Fruit fly (Drosophila melanogaster) whole organism, embryonic: ENCODE results near the gene Pvr.

Experiments used
- Atf3 ChIP-seq: fragments of 200-800 bp; sonication (Bioruptor generic); optimal IDR thresholded peaks from 3 replicates; lab custom pipeline; 2016; ENCODE audit warnings: missing biosample characterization, missing genetic modification characterization
- Bteb2 ChIP-seq: fragments of 200-800 bp; sonication (Bioruptor generic); optimal IDR thresholded peaks from 2 replicates; lab custom pipeline; 2016; ENCODE audit warnings: missing biosample characterization, missing genetic modification characterization
- CG10979 ChIP-seq: fragments of 200-800 bp; sonication (Bioruptor generic); optimal IDR thresholded peaks from 2 replicates; lab custom pipeline; 2018; ENCODE audit warnings: missing biosample characterization, mild to moderate bottlenecking, missing genetic modification characterization, moderate library complexity
- CG13624 ChIP-seq: fragments of 200-800 bp; sonication (Bioruptor generic); optimal IDR thresholded peaks from 2 replicates; lab custom pipeline; 2016; ENCODE audit warnings: missing biosample characterization, missing genetic modification characterization
- CG13775 ChIP-seq: fragments of 200-800 bp; sonication (Bioruptor generic); optimal IDR thresholded peaks from 3 replicates; lab custom pipeline; 2017; ENCODE audit warnings: missing biosample characterization, mild to moderate bottlenecking, missing genetic modification characterization
- CG13894 ChIP-seq: fragments of 200-800 bp; sonication (Bioruptor generic); optimal IDR thresholded peaks from 3 replicates; lab custom pipeline; 2018; ENCODE audit warnings: missing biosample characterization, mild to moderate bottlenecking, missing genetic modification characterization, moderate library complexity
- CG1647 ChIP-seq: fragments of 200-800 bp; sonication (Bioruptor generic); optimal IDR thresholded peaks from 3 replicates; lab custom pipeline; 2016; ENCODE audit warnings: missing biosample characterization, missing genetic modification characterization
- CG18599 ChIP-seq: fragments of 200-800 bp; sonication (Bioruptor generic); optimal IDR thresholded peaks from 3 replicates; lab custom pipeline; 2017; ENCODE audit warnings: missing biosample characterization, missing genetic modification characterization, mild to moderate bottlenecking, moderate library complexity, missing genetic modification reagents
- CG4617 ChIP-seq: fragments of 200-800 bp; sonication (Bioruptor generic); optimal IDR thresholded peaks from 3 replicates; lab custom pipeline; 2016; ENCODE audit warnings: missing biosample characterization, missing genetic modification characterization, borderline replicate concordance
- CG4707 ChIP-seq: fragments of 200-800 bp; sonication (Bioruptor generic); optimal IDR thresholded peaks from 2 replicates; lab custom pipeline; 2018; ENCODE audit warnings: missing biosample characterization, mild to moderate bottlenecking, missing genetic modification characterization, moderate library complexity
- CG7556 ChIP-seq: fragments of 200-800 bp; sonication (Bioruptor generic); optimal IDR thresholded peaks from 2 replicates; lab custom pipeline; 2017; ENCODE audit warnings: missing biosample characterization, mild to moderate bottlenecking, missing genetic modification characterization
- Deaf1 ChIP-seq: fragments of 200-800 bp; optimal IDR thresholded peaks from 3 replicates; lab custom pipeline; 2019; ENCODE audit warnings: missing biosample characterization, mild to moderate bottlenecking, missing genetic modification characterization, moderate library complexity
- Drgx ChIP-seq: fragments of 200-800 bp; sonication (Bioruptor generic); IDR thresholded peaks from 2 replicates; pipeline ENCODE4 v1.3.6; 2022; ENCODE audit warnings: missing biosample characterization, missing genetic modification characterization
- Fer2 ChIP-seq: fragments of 200-800 bp; sonication (Bioruptor generic); optimal IDR thresholded peaks from 2 replicates; lab custom pipeline; 2018; ENCODE audit warnings: missing biosample characterization, mild to moderate bottlenecking, missing genetic modification characterization, moderate library complexity
- HLHmδ ChIP-seq: fragments of 200-800 bp; sonication (Bioruptor generic); optimal IDR thresholded peaks from 2 replicates; lab custom pipeline; 2018; ENCODE audit warnings: missing biosample characterization, mild to moderate bottlenecking, missing genetic modification characterization, moderate library complexity
- Hand ChIP-seq: fragments of 200-800 bp; sonication (Bioruptor generic); optimal IDR thresholded peaks from 2 replicates; lab custom pipeline; 2017; ENCODE audit warnings: mild to moderate bottlenecking, missing biosample characterization, missing genetic modification reagents, missing genetic modification characterization
- HmgZ ChIP-seq: fragments of 200-800 bp; sonication (Bioruptor generic); optimal IDR thresholded peaks from 2 replicates; lab custom pipeline; 2018; ENCODE audit warnings: missing biosample characterization, mild to moderate bottlenecking, missing genetic modification characterization
- Hmr ChIP-seq: fragments of 200-800 bp; sonication (Bioruptor generic); optimal IDR thresholded peaks from 3 replicates; lab custom pipeline; 2017; ENCODE audit warnings: mild to moderate bottlenecking, missing biosample characterization, missing genetic modification reagents, missing genetic modification characterization
- Myb ChIP-seq: fragments of 200-800 bp; sonication (Bioruptor generic); optimal IDR thresholded peaks from 2 replicates; lab custom pipeline; 2016; ENCODE audit warnings: missing biosample characterization, missing genetic modification characterization
- NC2β ChIP-seq: fragments of 200-800 bp; sonication (Bioruptor generic); optimal IDR thresholded peaks from 2 replicates; lab custom pipeline; 2016; ENCODE audit warnings: missing biosample characterization, missing genetic modification characterization
- Nf-YA ChIP-seq: fragments of 200-800 bp; sonication (Bioruptor generic); IDR thresholded peaks from 2 replicates; pipeline ENCODE4 v1.3.6; 2022; ENCODE audit warnings: missing biosample characterization, missing genetic modification characterization
- Nf-YB ChIP-seq: fragments of 200-800 bp; sonication (Bioruptor generic); optimal IDR thresholded peaks from 3 replicates; lab custom pipeline; 2019; ENCODE audit warnings: missing biosample characterization, mild to moderate bottlenecking, missing genetic modification characterization, moderate library complexity
- Ravus ChIP-seq: fragments of 200-800 bp; sonication (Bioruptor generic); IDR thresholded peaks from 2 replicates; pipeline ENCODE4 v1.3.6; 2022; ENCODE audit warnings: missing biosample characterization, missing genetic modification characterization
- Ssrp ChIP-seq: fragments of 200-800 bp; sonication (Bioruptor generic); optimal IDR thresholded peaks from 2 replicates; lab custom pipeline; 2018; ENCODE audit warnings: missing biosample characterization, mild to moderate bottlenecking, missing genetic modification characterization, moderate library complexity
- ap ChIP-seq: fragments of 200-800 bp; sonication (Bioruptor generic); IDR thresholded peaks from 2 replicates; pipeline ENCODE4 v1.3.6; 2022; ENCODE audit warnings: missing biosample characterization, missing genetic modification characterization
- ash1 ChIP-seq: fragments of 200-800 bp; sonication (Bioruptor generic); optimal IDR thresholded peaks from 2 replicates; lab custom pipeline; 2018; ENCODE audit warnings: missing biosample characterization, mild to moderate bottlenecking, missing genetic modification characterization
- bcd ChIP-seq: fragments of 200-800 bp; sonication (Bioruptor generic); optimal IDR thresholded peaks from 2 replicates; lab custom pipeline; 2017; ENCODE audit warnings: missing biosample characterization, mild to moderate bottlenecking, missing genetic modification characterization
- bowl ChIP-seq: fragments of 200-800 bp; sonication (Bioruptor generic); IDR thresholded peaks from 2 replicates; pipeline ENCODE4 v1.3.6; 2022; ENCODE audit warnings: missing biosample characterization, missing genetic modification characterization
- caup ChIP-seq: fragments of 200-800 bp; sonication (Bioruptor generic); optimal IDR thresholded peaks from 3 replicates; lab custom pipeline; 2017; ENCODE audit warnings: missing biosample characterization, mild to moderate bottlenecking, missing genetic modification characterization, moderate library complexity; ENCODE audit not compliant: severe bottlenecking
- disco-r ChIP-seq: fragments of 200-800 bp; sonication (Bioruptor generic); optimal IDR thresholded peaks from 2 replicates; lab custom pipeline; 2016; ENCODE audit warnings: missing biosample characterization, missing genetic modification characterization
- dysf ChIP-seq: fragments of 200-800 bp; sonication (Bioruptor generic); IDR thresholded peaks from 3 replicates; pipeline ENCODE4 v1.3.6; 2022; ENCODE audit warnings: missing biosample characterization, missing genetic modification characterization
- eve ChIP-seq, 2 experiments: fragments of >200 bp; optimal IDR thresholded peaks; 2 replicates each; lab custom pipeline; 2017; ENCODE audit warnings: missing biosample characterization in 2 of 2, missing genetic modification characterization in 2 of 2
- ewg ChIP-seq: fragments of 200-800 bp; sonication (Bioruptor generic); optimal IDR thresholded peaks from 3 replicates; lab custom pipeline; 2017; ENCODE audit warnings: mild to moderate bottlenecking, missing biosample characterization, missing genetic modification reagents, missing genetic modification characterization
- fd96Cb ChIP-seq: fragments of 200-800 bp; sonication (Bioruptor generic); optimal IDR thresholded peaks from 2 replicates; lab custom pipeline; 2018; ENCODE audit warnings: missing biosample characterization, mild to moderate bottlenecking, missing genetic modification characterization, moderate library complexity
- grn ChIP-seq: fragments of 200-800 bp; sonication (Bioruptor generic); optimal IDR thresholded peaks from 3 replicates; lab custom pipeline; 2017; ENCODE audit warnings: missing biosample characterization, missing genetic modification characterization
- h ChIP-seq: fragments of >200 bp; optimal IDR thresholded peaks from 2 replicates; lab custom pipeline; 2017
- inv ChIP-seq: fragments of 200-800 bp; sonication (Bioruptor generic); IDR thresholded peaks from 2 replicates; pipeline ENCODE4 v1.3.6; 2022; ENCODE audit warnings: missing biosample characterization, missing genetic modification characterization; ENCODE audit not compliant: partially characterized antibody
- jigr1 ChIP-seq: fragments of 200-800 bp; sonication (Bioruptor generic); IDR thresholded peaks from 3 replicates; pipeline ENCODE4 v1.3.6; 2022; ENCODE audit warnings: missing biosample characterization, missing genetic modification characterization
- knrl ChIP-seq: fragments of 200-800 bp; sonication (Bioruptor generic); IDR thresholded peaks from 3 replicates; pipeline ENCODE4 v1.3.6; 2022; ENCODE audit warnings: missing biosample characterization, missing genetic modification characterization; ENCODE audit not compliant: partially characterized antibody
- lab ChIP-seq: fragments of 200-800 bp; sonication (Bioruptor generic); optimal IDR thresholded peaks from 3 replicates; lab custom pipeline; 2017; ENCODE audit warnings: missing biosample characterization, missing genetic modification characterization, mild to moderate bottlenecking, moderate library complexity, missing genetic modification reagents
- pb ChIP-seq: fragments of 200-800 bp; sonication (Bioruptor generic); optimal IDR thresholded peaks from 3 replicates; lab custom pipeline; 2016; ENCODE audit warnings: missing biosample characterization, missing genetic modification characterization
- pnt ChIP-seq: fragments of 200-800 bp; sonication (Bioruptor generic); optimal IDR thresholded peaks from 3 replicates; lab custom pipeline; 2016; ENCODE audit warnings: missing biosample characterization, missing genetic modification characterization
- ro ChIP-seq: fragments of 200-800 bp; sonication (Bioruptor generic); IDR thresholded peaks from 2 replicates; pipeline ENCODE4 v1.3.6; 2022; ENCODE audit warnings: missing biosample characterization, missing genetic modification characterization
- slou ChIP-seq: fragments of 200-800 bp; sonication (Bioruptor generic); optimal IDR thresholded peaks from 3 replicates; lab custom pipeline; 2016; ENCODE audit warnings: missing biosample characterization, missing genetic modification characterization
- so ChIP-seq: fragments of 200-800 bp; sonication (Bioruptor generic); IDR thresholded peaks from 3 replicates; pipeline ENCODE4 v1.3.6; 2022; ENCODE audit warnings: missing biosample characterization, missing genetic modification characterization
- sqz ChIP-seq: fragments of 200-800 bp; sonication (Bioruptor generic); optimal IDR thresholded peaks from 3 replicates; lab custom pipeline; 2018; ENCODE audit warnings: missing biosample characterization, mild to moderate bottlenecking, missing genetic modification characterization
- tap ChIP-seq: fragments of 200-800 bp; optimal IDR thresholded peaks from 3 replicates; lab custom pipeline; 2019; ENCODE audit warnings: missing biosample characterization, mild to moderate bottlenecking, missing genetic modification characterization, moderate library complexity
- tll ChIP-seq, 2 experiments: fragments of 200-800 bp in 1 of 2; fragments of >200 bp in 1 of 2; sonication (Bioruptor generic) in 1 of 2; optimal IDR thresholded peaks; 2 replicates each; lab custom pipeline; 2017 to 2019; ENCODE audit warnings: missing biosample characterization in 2 of 2, missing genetic modification characterization in 2 of 2, mild to moderate bottlenecking in 1 of 2, moderate library complexity in 1 of 2
- toy ChIP-seq: fragments of 200-800 bp; sonication (Bioruptor generic); IDR thresholded peaks from 2 replicates; pipeline ENCODE4 v1.3.6; 2022; ENCODE audit warnings: missing biosample characterization, missing genetic modification characterization

The Pvr gene

dm6 chr2L:8204996-8205567, 34.6 kb downstream of the Pvr start, which contains the start of gene SLC5A11 (continued):
- TF ChIP-seq grn (GFP tag; lab: Kevin White, UChicago) (peak; percentile 97), CG4617 (GFP tag; lab: Kevin White, UChicago) (peak; percentile 88), CG13775 (GFP tag; lab: Kevin White, UChicago) (peak; percentile 88), fd96Cb (peak; percentile 99), knrl (GFP tag; lab: Robert Waterston, UW) (no peak; the same call in 2 of the 3 replicates), Fer2 (tag; lab: Kevin White, UChicago) (peak; percentile 90), dysf (peak; percentile 99), Atf3 (GFP tag; lab: Kevin White, UChicago) (no peak), NC2β (GFP tag; lab: Kevin White, UChicago) (peak; percentile 54), tll (GFP tag; optimal IDR thresholded peaks at IDR 0.05; lab: Kevin White, UChicago) (peak in 1 of 2 experiments; percentile 80), Deaf1 (tag; lab: Kevin White, UChicago) (peak; percentile 95), toy (peak; percentile 94), bcd (GFP tag; lab: Kevin White, UChicago) (peak; percentile 99), ewg (GFP tag; lab: Kevin White, UChicago) (peak; percentile 83), CG10979 (tag; lab: Kevin White, UChicago) (peak; percentile 99), Bteb2 (GFP tag; lab: Kevin White, UChicago) (peak; percentile 41), Hand (peak; percentile 97), HmgZ (tag; lab: Kevin White, UChicago) (peak; percentile 96), Drgx (peak; percentile 98), bowl (GFP tag; lab: Robert Waterston, UW) (peak; percentile 82; the same call in 1 of the 2 replicates), CG18599 (GFP tag; lab: Kevin White, UChicago) (peak; percentile 99), lab (peak; percentile 99), ro (GFP tag; lab: Robert Waterston, UW) (peak; percentile 92), Myb (GFP tag; lab: Kevin White, UChicago) (peak; percentile 43), CG13894 (tag; lab: Kevin White, UChicago) (peak; percentile 94), disco-r (GFP tag; lab: Kevin White, UChicago) (peak; percentile 15), slou (GFP tag; lab: Kevin White, UChicago) (peak; percentile 100), sqz (peak; percentile 89), tap (tag; lab: Kevin White, UChicago) (peak; percentile 95), inv (no peak), jigr1 (peak; percentile 98), ap (GFP tag; lab: Robert Waterston, UW) (peak; percentile 88), Nf-YB (peak; percentile 85), h (lab: Kevin White, UChicago) (no peak), CG13624 (GFP tag; lab: Kevin White, UChicago) (peak; percentile 99), Nf-YA (GFP tag; lab: Robert Waterston, UW) (peak; percentile 77), pnt (GFP tag; lab: Kevin White, UChicago) (peak; percentile 78), ash1 (GFP tag; lab: Kevin White, UChicago) (peak; percentile 68), caup (peak; percentile 100), Hmr (GFP tag; lab: Kevin White, UChicago) (peak; percentile 98), HLHmδ (no peak), CG7556 (peak; percentile 99), Ravus (GFP tag; lab: Robert Waterston, UW) (peak; percentile 64), eve (GFP tag; optimal IDR thresholded peaks at IDR 0.05; lab: Kevin White, UChicago) (peak in 1 of 2 experiments; percentile 100), CG1647 (peak; percentile 99), so (peak; percentile 99), Ssrp (tag; lab: Kevin White, UChicago) (peak; percentile 99), pb (peak; percentile 95), CG4707 (peak; percentile 81)
